Worm (Caenorhabditis elegans) whole organism, L4 larva: Measurements from ENCODE around the gene T05H10.8.

Experiments
- D1046.2 ChIP-seq: fragments of 200-800 bp; sonication (Bioruptor generic); IDR thresholded peaks from 2 replicates; pipeline ENCODE4 v1.3.6; 2022; ENCODE audit warnings: missing genetic modification characterization, missing compliant biosample characterization
- F44E2.7 ChIP-seq: fragments of 200-800 bp; sonication (Bioruptor generic); IDR thresholded peaks from 2 replicates; pipeline ENCODE4 v2.1.2; 2022; ENCODE audit warnings: missing genetic modification characterization, missing compliant biosample characterization
- R02D3.7 ChIP-seq: fragments of 150-350 bp; sonication (generic microtip); optimal IDR thresholded peaks from 3 replicates; lab custom pipeline; 2014; ENCODE audit warnings: missing biosample characterization, missing genetic modification characterization
- T26A8.4 ChIP-seq: fragments of 200-800 bp; sonication (Bioruptor generic); IDR thresholded peaks from 2 replicates; pipeline ENCODE4 v1.3.6; 2022; ENCODE audit warnings: missing genetic modification characterization, missing compliant biosample characterization
- Y48G9A.11 ChIP-seq: fragments of 200-800 bp; sonication (Bioruptor generic); IDR thresholded peaks from 2 replicates; pipeline ENCODE4 v1.3.6; 2022; ENCODE audit warnings: missing genetic modification reagents, missing genetic modification characterization, missing compliant biosample characterization
- Y5F2A.4 ChIP-seq: fragments of 200-800 bp; sonication (Bioruptor generic); optimal IDR thresholded peaks from 2 replicates; lab custom pipeline; 2018; ENCODE audit warnings: mild to moderate bottlenecking, missing genetic modification characterization, missing compliant biosample characterization
- aly-2 ChIP-seq: sonication (generic microtip); optimal IDR thresholded peaks from 2 replicates; lab custom pipeline; 2018; ENCODE audit warnings: missing biosample characterization, missing genetic modification characterization
- ama-1 ChIP-seq: fragments of 150-350 bp; optimal IDR thresholded peaks from 2 replicates; lab custom pipeline; 2014; ENCODE audit warnings: inconsistent platforms, mixed read lengths
- arid-1 ChIP-seq: fragments of 200-800 bp; sonication (Bioruptor generic); conservative IDR thresholded peaks from 2 replicates; pipeline ENCODE4 v1.3.6; 2022; ENCODE audit warnings: missing genetic modification reagents, missing genetic modification characterization, missing compliant biosample characterization
- ceh-32 ChIP-seq: sonication (generic microtip); optimal IDR thresholded peaks from 2 replicates; lab custom pipeline; 2016; ENCODE audit warnings: mild to moderate bottlenecking, missing genetic modification characterization, missing compliant biosample characterization; ENCODE audit not compliant: poor library complexity
- ceh-62 ChIP-seq: sonication (generic microtip); optimal IDR thresholded peaks from 2 replicates; lab custom pipeline; 2017; ENCODE audit warnings: missing biosample characterization, missing genetic modification characterization
- ces-1 ChIP-seq: fragments of 150-350 bp; sonication (generic microtip); optimal IDR thresholded peaks from 4 replicates; lab custom pipeline; 2014; ENCODE audit warnings: missing biosample characterization, missing genetic modification reagents, missing genetic modification characterization
- cey-2 ChIP-seq: sonication (generic microtip); optimal IDR thresholded peaks from 3 replicates; lab custom pipeline; 2017; ENCODE audit warnings: missing genetic modification characterization, mild to moderate bottlenecking, missing compliant biosample characterization, antibody characterized with exemption, borderline replicate concordance; ENCODE audit not compliant: insufficient read depth
- ctbp-1 ChIP-seq: fragments of 200-800 bp; sonication (Bioruptor generic); IDR thresholded peaks from 2 replicates; pipeline ENCODE4 v1.3.6; 2022; ENCODE audit warnings: missing genetic modification reagents, missing genetic modification characterization, missing compliant biosample characterization
- daf-12 ChIP-seq: fragments of 150-350 bp; optimal IDR thresholded peaks from 2 replicates; lab custom pipeline; 2014; ENCODE audit warnings: missing biosample characterization, missing genetic modification reagents, missing genetic modification characterization
- daf-16 ChIP-seq, 3 experiments: sonication (generic microtip); optimal IDR thresholded peaks; 2 replicates each; lab custom pipeline; 2016 to 2017; ENCODE audit warnings: missing genetic modification characterization in 3 of 3, missing genetic modification reagents in 3 of 3, mild to moderate bottlenecking in 2 of 3, missing compliant biosample characterization in 2 of 3, missing biosample characterization in 1 of 3, moderate library complexity in 1 of 3
- daf-19 ChIP-seq: fragments of 200-800 bp; sonication (Bioruptor generic); conservative IDR thresholded peaks from 2 replicates; pipeline ENCODE4 v1.3.6; 2022; ENCODE audit warnings: missing genetic modification characterization, missing compliant biosample characterization
- daf-8 ChIP-seq: fragments of 200-800 bp; sonication (Bioruptor generic); IDR thresholded peaks from 2 replicates; pipeline ENCODE4 v1.3.6; 2022; ENCODE audit warnings: missing genetic modification characterization, missing compliant biosample characterization
- dmd-6 ChIP-seq: fragments of 200-800 bp; sonication (Bioruptor generic); IDR thresholded peaks from 2 replicates; pipeline ENCODE4 v1.3.6; 2022; ENCODE audit warnings: missing genetic modification reagents, missing genetic modification characterization, missing compliant biosample characterization
- dmd-9 ChIP-seq: fragments of 200-800 bp; sonication (Bioruptor generic); IDR thresholded peaks from 2 replicates; pipeline ENCODE4 v1.3.6; 2022; ENCODE audit warnings: missing genetic modification reagents, missing genetic modification characterization, missing compliant biosample characterization
- duxl-1 ChIP-seq: sonication (generic microtip); optimal IDR thresholded peaks from 2 replicates; lab custom pipeline; 2016; ENCODE audit warnings: mild to moderate bottlenecking, missing genetic modification characterization, moderate library complexity, missing compliant biosample characterization; ENCODE audit not compliant: poor library complexity
- dve-1 ChIP-seq: sonication (generic microtip); optimal IDR thresholded peaks from 2 replicates; lab custom pipeline; 2017; ENCODE audit warnings: antibody characterized with exemption, mild to moderate bottlenecking, missing genetic modification characterization, missing compliant biosample characterization; ENCODE audit not compliant: insufficient read depth
- egl-27 ChIP-seq: sonication (generic microtip); optimal IDR thresholded peaks from 3 replicates; lab custom pipeline; 2017; ENCODE audit warnings: missing biosample characterization, missing genetic modification reagents, missing genetic modification characterization
- hif-1 ChIP-seq, 2 experiments: sonication (generic microtip); optimal IDR thresholded peaks; 2 replicates each; lab custom pipeline; 2016 to 2017; ENCODE audit warnings: missing compliant biosample characterization in 2 of 2, missing genetic modification characterization in 2 of 2, missing genetic modification reagents in 2 of 2, missing genotype in 2 of 2, mild to moderate bottlenecking in 1 of 2
- lin-1 ChIP-seq: fragments of 200-800 bp; sonication (Bioruptor generic); IDR thresholded peaks from 2 replicates; pipeline ENCODE4 v1.3.6; 2022; ENCODE audit warnings: missing genetic modification reagents, missing genetic modification characterization, missing compliant biosample characterization
- lin-29 ChIP-seq: fragments of 200-800 bp; sonication (Bioruptor generic); IDR thresholded peaks from 2 replicates; pipeline ENCODE4 v1.3.6; 2022; ENCODE audit warnings: missing genetic modification reagents, missing genetic modification characterization, missing compliant biosample characterization
- lin-39 ChIP-seq: fragments of 150-350 bp; optimal IDR thresholded peaks from 2 replicates; lab custom pipeline; 2014; ENCODE audit warnings: missing biosample characterization, missing genetic modification reagents, missing genetic modification characterization
- madf-5 ChIP-seq, 2 experiments: fragments of 200-800 bp; sonication (Bioruptor generic); IDR thresholded peaks; 2 replicates each; pipeline ENCODE4 v1.3.6; 2022; ENCODE audit warnings: missing compliant biosample characterization in 2 of 2, missing genetic modification characterization in 2 of 2
- madf-9 ChIP-seq: fragments of 200-800 bp; sonication (Bioruptor generic); conservative IDR thresholded peaks from 2 replicates; pipeline ENCODE4 v1.3.6; 2022; ENCODE audit warnings: missing genetic modification reagents, missing genetic modification characterization, missing compliant biosample characterization
- mdt-29 ChIP-seq: fragments of 200-800 bp; sonication (Bioruptor generic); IDR thresholded peaks from 2 replicates; pipeline ENCODE4 v1.3.6; 2022; ENCODE audit warnings: missing genetic modification reagents, missing genetic modification characterization, missing compliant biosample characterization
- mes-2 ChIP-seq: sonication (generic microtip); optimal IDR thresholded peaks from 2 replicates; lab custom pipeline; 2016; ENCODE audit warnings: missing genotype, mild to moderate bottlenecking, missing genetic modification characterization, missing compliant biosample characterization; ENCODE audit not compliant: poor library complexity, severe bottlenecking
- mxl-2 ChIP-seq: fragments of 200-800 bp; sonication (Bioruptor generic); conservative IDR thresholded peaks from 2 replicates; pipeline ENCODE4 v1.3.6; 2022; ENCODE audit warnings: missing genetic modification reagents, missing genetic modification characterization, missing compliant biosample characterization
- mxl-3 ChIP-seq: fragments of 200-800 bp; sonication (Bioruptor generic); optimal IDR thresholded peaks from 2 replicates; lab custom pipeline; 2018; ENCODE audit warnings: mild to moderate bottlenecking, missing genetic modification characterization, missing compliant biosample characterization
- nhr-11 ChIP-seq: fragments of 150-350 bp; optimal IDR thresholded peaks from 2 replicates; lab custom pipeline; 2014; ENCODE audit warnings: missing biosample characterization, missing genetic modification characterization
- nhr-111 ChIP-seq: fragments of 200-800 bp; sonication (Bioruptor generic); optimal IDR thresholded peaks from 2 replicates; lab custom pipeline; 2018; ENCODE audit warnings: mild to moderate bottlenecking, missing genetic modification characterization, missing compliant biosample characterization
- nhr-28 ChIP-seq: fragments of 150-350 bp; optimal IDR thresholded peaks from 2 replicates; lab custom pipeline; 2014; ENCODE audit warnings: missing biosample characterization, missing genetic modification characterization
- nhr-77 ChIP-seq: fragments of 150-350 bp; optimal IDR thresholded peaks from 2 replicates; lab custom pipeline; 2014; ENCODE audit warnings: missing biosample characterization, missing genetic modification characterization
- pha-4 ChIP-seq, 2 experiments: fragments of 150-350 bp in 1 of 2; fragments of 200-800 bp in 1 of 2; sonication (Bioruptor generic) in 1 of 2; IDR thresholded peaks in 1 of 2; optimal IDR thresholded peaks in 1 of 2; 2 replicates each; pipeline versions ENCODE4 v1.3.6 to Lab custom; 2014 to 2022; ENCODE audit warnings: missing genetic modification characterization in 2 of 2, missing genetic modification reagents in 2 of 2, missing biosample characterization in 1 of 2, missing compliant biosample characterization in 1 of 2
- php-3 ChIP-seq: fragments of 200-800 bp; sonication (Bioruptor generic); IDR thresholded peaks from 2 replicates; pipeline ENCODE4 v1.3.6; 2022; ENCODE audit warnings: missing genetic modification reagents, missing genetic modification characterization, missing compliant biosample characterization
- pqm-1 ChIP-seq: sonication (generic microtip); optimal IDR thresholded peaks from 2 replicates; lab custom pipeline; 2017; ENCODE audit warnings: missing biosample characterization, missing genetic modification characterization
- spr-1 ChIP-seq: sonication (generic microtip); optimal IDR thresholded peaks from 2 replicates; lab custom pipeline; 2016; ENCODE audit warnings: mild to moderate bottlenecking, missing genetic modification characterization, missing compliant biosample characterization
- spr-3 ChIP-seq: fragments of 200-800 bp; sonication (Bioruptor generic); optimal IDR thresholded peaks from 2 replicates; lab custom pipeline; 2018; ENCODE audit warnings: mild to moderate bottlenecking, missing genetic modification characterization, missing compliant biosample characterization
- tra-1 ChIP-seq: fragments of 200-800 bp; sonication (Bioruptor generic); IDR thresholded peaks from 2 replicates; pipeline ENCODE4 v1.3.6; 2022; ENCODE audit warnings: missing genetic modification reagents, missing genetic modification characterization, missing compliant biosample characterization
- unc-39 ChIP-seq: sonication (generic microtip); optimal IDR thresholded peaks from 2 replicates; lab custom pipeline; 2017; ENCODE audit warnings: missing biosample characterization, missing genetic modification characterization
- unc-62 ChIP-seq, 3 experiments: fragments of 150-350 bp in 1 of 3; sonication (generic microtip); optimal IDR thresholded peaks in 2 of 3; peaks in 1 of 3; 1 replicate in 1 of 3; 2 replicates in 2 of 3; lab custom pipeline; 2014 to 2017; ENCODE audit warnings: missing biosample characterization in 3 of 3, missing genetic modification characterization in 3 of 3, missing genetic modification reagents in 3 of 3, missing genotype in 1 of 3
- zag-1 ChIP-seq: fragments of 150-350 bp; optimal IDR thresholded peaks from 2 replicates; lab custom pipeline; 2014; ENCODE audit warnings: missing biosample characterization, missing genetic modification characterization

Gene T05H10.8

ce11 chrII:8015483-8015938 lies 43.4 kb upstream of the T05H10.8 start (continued):
- peak; percentile 48 for TF ChIP-seq dve-1 (tag; lab: Kevin White, UChicago)
- peak; percentile 51; the same call in 1 of the 2 replicates for TF ChIP-seq Y48G9A.11
- peak; percentile 38; the same call in 1 of the 2 replicates for TF ChIP-seq lin-1
- TF ChIP-seq dmd-9 (GFP tag; lab: Robert Waterston, UW) = 0 out of 2 replicates have a peak, but pooled peaks have one; percentile 13
- no peak for TF ChIP-seq aly-2
- TF ChIP-seq mes-2 (tag; lab: Kevin White, UChicago) = peak; percentile 4
- peak; percentile 12 for TF ChIP-seq nhr-77 (tag; lab: Kevin White, UChicago)
- no peak for TF ChIP-seq ceh-32 (tag; lab: Kevin White, UChicago)
- peak; percentile 15; the same call in 1 of the 2 replicates for TF ChIP-seq mdt-29 (GFP tag; lab: Robert Waterston, UW)
- peak; percentile 48 for TF ChIP-seq dmd-6 (GFP tag; lab: Robert Waterston, UW)
- TF ChIP-seq T26A8.4 (GFP tag; lab: Robert Waterston, UW) = no peak; the same call in 1 of the 2 replicates
- peak; percentile 24; the same call in 1 of the 2 replicates for TF ChIP-seq tra-1
- no peak for TF ChIP-seq pha-4 (GFP tag; IDR thresholded peaks at IDR 0.05; lab: Robert Waterston, UW)
- TF ChIP-seq pha-4 (tag; optimal IDR thresholded peaks at IDR 0.05; lab: Kevin White, UChicago) = peak; percentile 79
- TF ChIP-seq ces-1 (GFP tag; lab: Kevin White, UChicago) = no peak
- peak; percentile 62 for TF ChIP-seq nhr-11
- TF ChIP-seq daf-19 = 0 out of 2 replicates have a peak, but pooled peaks have one; percentile 17
- TF ChIP-seq daf-16 (GFP tag; optimal IDR thresholded peaks at IDR 0.05; lab: Kevin White, UChicago) = no peak
- TF ChIP-seq daf-16 (tag; optimal IDR thresholded peaks at IDR 0.05; lab: Kevin White, UChicago) = peak; percentile 77

ce11 chrII:8016167-8016566 lies 42.7 kb upstream of the T05H10.8 start:
- TF ChIP-seq spr-3 (GFP tag; lab: Kevin White, UChicago) (no peak), madf-5 (GFP tag; IDR thresholded peaks at IDR 0.05; lab: Robert Waterston, UW) (no peak), nhr-111 (GFP tag; lab: Kevin White, UChicago) (no peak), mdt-29 (GFP tag; lab: Robert Waterston, UW) (0 out of 2 replicates have a peak, but pooled peaks have one; percentile 27), daf-8 (GFP tag; lab: Robert Waterston, UW) (no peak), lin-29 (GFP tag; lab: Robert Waterston, UW) (no peak), zag-1 (tag; lab: Kevin White, UChicago) (no peak), unc-39 (tag; lab: Kevin White, UChicago) (no peak), unc-62 (GFP tag; optimal IDR thresholded peaks at IDR 0.05 in 1 of 2; lab: Kevin White, UChicago) (no peak), unc-62 (tag; optimal IDR thresholded peaks at IDR 0.05; lab: Kevin White, UChicago) (no peak), hif-1 (tag; optimal IDR thresholded peaks at IDR 0.05; lab: Kevin White, UChicago) (no peak), arid-1 (GFP tag; lab: Robert Waterston, UW) (0 out of 2 replicates have a peak, but pooled peaks have one; percentile 15), daf-12 (tag; lab: Kevin White, UChicago) (no peak), egl-27 (tag; lab: Kevin White, UChicago) (no peak), mxl-2 (GFP tag; lab: Robert Waterston, UW) (peak; percentile 58; the same call in 1 of the 2 replicates), ama-1 (lab: Kevin White, UChicago) (peak; percentile 57), daf-19 (no peak), R02D3.7 (tag; lab: Kevin White, UChicago) (no peak), ceh-62 (tag; lab: Kevin White, UChicago) (no peak), ces-1 (GFP tag; lab: Kevin White, UChicago) (no peak), duxl-1 (tag; lab: Kevin White, UChicago) (no peak), lin-39 (tag; lab: Kevin White, UChicago) (no peak), madf-9 (GFP tag; lab: Robert Waterston, UW) (no peak; the same call in 1 of the 2 replicates), Y5F2A.4 (GFP tag; lab: Kevin White, UChicago) (no peak), mxl-3 (GFP tag; lab: Kevin White, UChicago) (no peak), D1046.2 (0 out of 2 replicates have a peak, but pooled peaks have one; percentile 7), php-3 (GFP tag; lab: Robert Waterston, UW) (no peak), dve-1 (tag; lab: Kevin White, UChicago) (peak; percentile 69), F44E2.7 (GFP tag; lab: Robert Waterston, UW) (no peak), spr-1 (tag; lab: Kevin White, UChicago) (no peak), pqm-1 (tag; lab: Kevin White, UChicago) (peak; percentile 11), cey-2 (tag; lab: Kevin White, UChicago) (no peak), nhr-28 (peak; percentile 70), ctbp-1 (GFP tag; lab: Robert Waterston, UW) (no peak)
